Worm (Caenorhabditis elegans): Measurements from ENCODE around the gene fbxa-51.

Gene fbxa-51

DNA sequence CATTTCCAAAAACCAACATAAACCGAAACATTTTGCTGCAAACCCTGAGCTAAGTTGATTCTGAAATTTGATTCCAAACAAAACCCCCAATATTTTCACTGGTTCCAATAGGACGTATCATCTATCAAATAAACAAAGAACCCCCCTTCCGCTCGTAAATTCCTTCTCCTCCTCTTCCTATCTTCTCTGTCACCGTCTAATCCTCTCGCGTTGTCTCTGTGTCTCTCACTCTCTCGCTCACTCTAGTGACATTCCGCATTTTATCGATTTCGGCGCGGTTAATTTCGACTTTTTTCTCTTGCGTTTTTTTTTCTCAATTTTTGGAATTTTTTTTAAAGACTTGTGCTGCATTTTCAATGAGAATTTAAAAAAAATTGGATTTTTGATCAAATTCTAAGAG lies 19.9 kb downstream of the fbxa-51 start (continued):
- TF ChIP-seq ztf-4 (tag; optimal IDR thresholded peaks at IDR 0.05) (no peak), efl-3 (GFP tag; optimal IDR thresholded peaks at IDR 0.05) (no peak), fkh-4 (tag; optimal IDR thresholded peaks at IDR 0.05; ENCODE audit: borderline replicate concordance) (no peak), pqm-1 (tag; optimal IDR thresholded peaks at IDR 0.05) (no peak), efl-1 (optimal IDR thresholded peaks at IDR 0.05) (peak; percentile 58 to 62), efl-1 (GFP tag; optimal IDR thresholded peaks at IDR 0.05 in 1 of 2) (peak; percentile 40 to 50), snu-23 (GFP tag; optimal IDR thresholded peaks at IDR 0.05) (peak; percentile 62), ceh-90 (tag; optimal IDR thresholded peaks at IDR 0.05) (no peak), skn-1 (tag; optimal IDR thresholded peaks at IDR 0.05) (no peak), pax-3 (tag; optimal IDR thresholded peaks at IDR 0.05) (no peak), snpc-4 (tag; optimal IDR thresholded peaks at IDR 0.05) (no peak), ceh-63 (GFP tag; optimal IDR thresholded peaks at IDR 0.05) (no peak), nhr-237 (tag; optimal IDR thresholded peaks at IDR 0.05) (no peak), zag-1 (tag; optimal IDR thresholded peaks at IDR 0.05) (no peak), pag-3 (tag; optimal IDR thresholded peaks at IDR 0.05; ENCODE audit: borderline replicate concordance, insufficient read depth) (no peak), hlh-17 (GFP tag; optimal IDR thresholded peaks at IDR 0.05; ENCODE audit: borderline replicate concordance) (no peak), ceh-8 (GFP tag; optimal IDR thresholded peaks at IDR 0.05) (no peak), hpl-2 (GFP tag; optimal IDR thresholded peaks at IDR 0.05) (no peak), mef-2 (tag; optimal IDR thresholded peaks at IDR 0.05) (no peak), F16B12.6 (tag; optimal IDR thresholded peaks at IDR 0.05) (peak; percentile 21), unc-30 (tag; optimal IDR thresholded peaks at IDR 0.05) (no peak), lin-13 (GFP tag; optimal IDR thresholded peaks at IDR 0.05) (no peak), unc-86 (tag; optimal IDR thresholded peaks at IDR 0.05) (no peak), dsc-1 (tag; optimal IDR thresholded peaks at IDR 0.05) (peak; percentile 7), elt-2 (tag; optimal IDR thresholded peaks at IDR 0.05) (no peak), xbp-1 (tag; optimal IDR thresholded peaks at IDR 0.05) (peak; percentile 8), nhr-84 (tag; optimal IDR thresholded peaks at IDR 0.05) (no peak), nhr-11 (tag; optimal IDR thresholded peaks at IDR 0.05) (no peak), unc-98 (GFP tag; IDR thresholded peaks at IDR 0.05) (no peak), hlh-4 (tag; optimal IDR thresholded peaks at IDR 0.05) (no peak), lin-39 (tag; optimal IDR thresholded peaks at IDR 0.05) (no peak), egl-13 (tag; optimal IDR thresholded peaks at IDR 0.05) (no peak), grh-1 (GFP tag; IDR thresholded peaks at IDR 0.05) (no peak), ceh-88 (GFP tag; IDR thresholded peaks at IDR 0.05) (no peak), aha-1 (tag; optimal IDR thresholded peaks at IDR 0.05) (no peak)

DNA sequence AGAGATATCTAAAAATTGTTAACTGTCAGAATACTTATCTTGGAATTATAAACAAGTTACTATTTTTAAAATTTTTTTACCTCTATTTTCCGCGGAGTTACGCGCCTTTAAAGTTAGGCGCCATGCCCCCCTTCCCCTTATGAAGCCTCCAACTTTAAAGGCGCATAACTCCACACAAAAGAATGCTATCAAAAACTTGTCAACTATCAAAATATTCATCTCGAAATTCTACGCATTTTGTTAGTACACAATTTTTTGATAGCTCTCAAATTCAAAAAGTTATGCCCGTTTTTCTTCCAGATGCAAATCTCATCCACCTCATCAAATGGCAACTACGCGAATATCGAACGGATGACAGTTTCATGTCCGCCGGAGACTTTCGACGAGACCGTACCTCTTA lies 20.9 kb downstream of the fbxa-51 start, which contains the start of gene tbc-10:
tbc-10 (plus strand) TSS at position 301 of the 400 bp plus-strand sequence.
- no peak for TF ChIP-seq ceh-8 (GFP tag; optimal IDR thresholded peaks at IDR 0.05)
- no peak for TF ChIP-seq hlh-4 (tag; optimal IDR thresholded peaks at IDR 0.05)
- TF ChIP-seq unc-30 (tag; optimal IDR thresholded peaks at IDR 0.05): no peak
- TF ChIP-seq unc-98 (GFP tag; IDR thresholded peaks at IDR 0.05): no peak
- no peak for TF ChIP-seq ztf-4 (tag; optimal IDR thresholded peaks at IDR 0.05)
- no peak for TF ChIP-seq jun-1 (tag; optimal IDR thresholded peaks at IDR 0.05)
- no peak for TF ChIP-seq alr-1 (tag; optimal IDR thresholded peaks at IDR 0.05; ENCODE audit: borderline replicate concordance)
- TF ChIP-seq ama-1 (optimal IDR thresholded peaks at IDR 0.05): no peak
- no peak for TF ChIP-seq ceh-82 (tag; optimal IDR thresholded peaks at IDR 0.05)
- no peak for TF ChIP-seq aha-1 (tag; optimal IDR thresholded peaks at IDR 0.05)
- TF ChIP-seq nhr-20 (tag; optimal IDR thresholded peaks at IDR 0.05): no peak
- TF ChIP-seq zag-1 (tag; optimal IDR thresholded peaks at IDR 0.05): no peak
- no peak for TF ChIP-seq ceh-88 (GFP tag; IDR thresholded peaks at IDR 0.05)
- TF ChIP-seq sup-37 (GFP tag; optimal IDR thresholded peaks at IDR 0.05): no peak
- no peak for TF ChIP-seq nhr-84 (tag; optimal IDR thresholded peaks at IDR 0.05)
- TF ChIP-seq nhr-19 (GFP tag; conservative IDR thresholded peaks at IDR 0.05): no peak
